In genomic region chr3R:9496748-9497147, dm6 we compare ENCODE assay signal across 1 fruit fly cellular context.
A peak's percentile ranks its signal among the peaks of the same experiment; 100 is the strongest.
TF ChIP-seq lines count a peak whose summit lies in the region.

No protein-coding gene starts in this region.

TF ChIP-seq in whole organism, embryonic, 481 proteins besides CTCF, POLR2A, EP300 and RAD21 (continued from another document and continues in another):
- peak; percentile 76 for TF ChIP-seq Ptx1 (GFP tag; IDR thresholded peaks at IDR 0.05; lab: Robert Waterston, UW)
- TF ChIP-seq trem (tag; optimal IDR thresholded peaks at IDR 0.05; lab: Kevin White, UChicago): peak; percentile 84
- TF ChIP-seq slp2 (GFP tag; optimal IDR thresholded peaks at IDR 0.05; lab: Kevin White, UChicago): peak; percentile 4
- no peak for TF ChIP-seq CG43689 (GFP tag; IDR thresholded peaks at IDR 0.05; lab: Robert Waterston, UW)
- peak; percentile 70 for TF ChIP-seq trh (GFP tag; optimal IDR thresholded peaks at IDR 0.05; lab: Kevin White, UChicago)
- no peak for TF ChIP-seq CG8478 (optimal IDR thresholded peaks at IDR 0.05; lab: Kevin White, UChicago)
- peak; percentile 80 for TF ChIP-seq CG1233 (GFP tag; optimal IDR thresholded peaks at IDR 0.05; lab: Kevin White, UChicago)
- peak; percentile 74 for TF ChIP-seq caup (GFP tag; optimal IDR thresholded peaks at IDR 0.05; lab: Kevin White, UChicago; ENCODE audit: severe bottlenecking)
- TF ChIP-seq Atf3 (GFP tag; optimal IDR thresholded peaks at IDR 0.05; lab: Kevin White, UChicago): peak; percentile 40
- peak; percentile 67; the same call in 1 of the 2 replicates for TF ChIP-seq nerfin-2 (GFP tag; IDR thresholded peaks at IDR 0.05; lab: Robert Waterston, UW; ENCODE audit: partially characterized antibody)
- TF ChIP-seq cato (GFP tag; optimal IDR thresholded peaks at IDR 0.05; lab: Kevin White, UChicago; ENCODE audit: borderline replicate concordance): no peak
- TF ChIP-seq mam (GFP tag; optimal IDR thresholded peaks at IDR 0.05; lab: Kevin White, UChicago): peak; percentile 88
- no peak for TF ChIP-seq Ravus (GFP tag; IDR thresholded peaks at IDR 0.05; lab: Robert Waterston, UW)
- no peak for TF ChIP-seq fd102C (GFP tag; optimal IDR thresholded peaks at IDR 0.05; lab: Kevin White, UChicago)
- peak; percentile 69; the same call in 1 of the 3 replicates for TF ChIP-seq knrl (GFP tag; IDR thresholded peaks at IDR 0.05; lab: Robert Waterston, UW; ENCODE audit: partially characterized antibody)
- peak; percentile 76 for TF ChIP-seq CG12744 (GFP tag; optimal IDR thresholded peaks at IDR 0.05; lab: Kevin White, UChicago)
- peak; percentile 70 for TF ChIP-seq Opbp (GFP tag; IDR thresholded peaks at IDR 0.05; lab: Robert Waterston, UW; ENCODE audit: partially characterized antibody)
- TF ChIP-seq CG7963 (GFP tag; IDR thresholded peaks at IDR 0.05; lab: Robert Waterston, UW; ENCODE audit: partially characterized antibody): peak; percentile 42; the same call in 2 of the 3 replicates
- no peak for TF ChIP-seq CG2129 (GFP tag; IDR thresholded peaks at IDR 0.05; lab: Robert Waterston, UW; ENCODE audit: partially characterized antibody)
- TF ChIP-seq CG11504 (tag; optimal IDR thresholded peaks at IDR 0.05; lab: Kevin White, UChicago): peak; percentile 62
- peak; percentile 87 for TF ChIP-seq sug (tag; optimal IDR thresholded peaks at IDR 0.05; lab: Kevin White, UChicago)
- TF ChIP-seq CG1832 (GFP tag; optimal IDR thresholded peaks at IDR 0.05; lab: Kevin White, UChicago): no peak
- TF ChIP-seq Pdp1 (GFP tag; optimal IDR thresholded peaks at IDR 0.05; lab: Kevin White, UChicago): peak; percentile 79 to 84
- TF ChIP-seq CG4707 (GFP tag; optimal IDR thresholded peaks at IDR 0.05; lab: Kevin White, UChicago): no peak
- peak; percentile 80 for TF ChIP-seq eyg (GFP tag; optimal IDR thresholded peaks at IDR 0.05; lab: Kevin White, UChicago)
- peak; percentile 75 for TF ChIP-seq NFAT (GFP tag; IDR thresholded peaks at IDR 0.05; lab: Robert Waterston, UW)
- TF ChIP-seq Usf (GFP tag; optimal IDR thresholded peaks at IDR 0.05; lab: Kevin White, UChicago): peak; percentile 46
- TF ChIP-seq CG10366 (GFP tag; IDR thresholded peaks at IDR 0.05; lab: Robert Waterston, UW): peak; percentile 44; the same call in 1 of the 2 replicates
- peak; percentile 77 for TF ChIP-seq CG9609 (GFP tag; optimal IDR thresholded peaks at IDR 0.05; lab: Kevin White, UChicago)
- no peak for TF ChIP-seq dati (GFP tag; IDR thresholded peaks at IDR 0.05; lab: Robert Waterston, UW)
- peak; percentile 29 for TF ChIP-seq bigmax (GFP tag; optimal IDR thresholded peaks at IDR 0.05; lab: Kevin White, UChicago)
- TF ChIP-seq D19A (tag; optimal IDR thresholded peaks at IDR 0.05; lab: Kevin White, UChicago): no peak
- peak; percentile 70 for TF ChIP-seq CG18619 (GFP tag; optimal IDR thresholded peaks at IDR 0.05; lab: Kevin White, UChicago)
- no peak for TF ChIP-seq fd96Cb (tag; optimal IDR thresholded peaks at IDR 0.05; lab: Kevin White, UChicago)
- no peak for TF ChIP-seq zf30C (GFP tag; optimal IDR thresholded peaks at IDR 0.05; lab: Kevin White, UChicago)
- no peak for TF ChIP-seq CG17328 (GFP tag; IDR thresholded peaks at IDR 0.05; lab: Robert Waterston, UW)
- TF ChIP-seq sc (optimal IDR thresholded peaks at IDR 0.05; lab: Kevin White, UChicago): no peak
- TF ChIP-seq sc (GFP tag; optimal IDR thresholded peaks at IDR 0.05; lab: Kevin White, UChicago): no peak
- peak; percentile 64 for TF ChIP-seq CG17359 (tag; optimal IDR thresholded peaks at IDR 0.05; lab: Kevin White, UChicago)
- TF ChIP-seq ci (GFP tag; IDR thresholded peaks at IDR 0.05; lab: Robert Waterston, UW): peak; percentile 85
- peak; percentile 94 for TF ChIP-seq Hmr (GFP tag; optimal IDR thresholded peaks at IDR 0.05; lab: Kevin White, UChicago)
- peak; percentile 54 for TF ChIP-seq Chrac-16 (GFP tag; optimal IDR thresholded peaks at IDR 0.05; lab: Kevin White, UChicago)
- TF ChIP-seq lab (GFP tag; optimal IDR thresholded peaks at IDR 0.05; lab: Kevin White, UChicago): peak; percentile 70
- no peak for TF ChIP-seq Hand (GFP tag; optimal IDR thresholded peaks at IDR 0.05; lab: Kevin White, UChicago)
- TF ChIP-seq Nf-YC (tag; optimal IDR thresholded peaks at IDR 0.05; lab: Kevin White, UChicago): peak; percentile 70
- TF ChIP-seq h (optimal IDR thresholded peaks at IDR 0.05; lab: Kevin White, UChicago): no peak
- peak; percentile 83 for TF ChIP-seq her (GFP tag; optimal IDR thresholded peaks at IDR 0.05; lab: Kevin White, UChicago)
- TF ChIP-seq CG10274 (GFP tag; optimal IDR thresholded peaks at IDR 0.05; lab: Kevin White, UChicago): no peak
- peak; percentile 54 for TF ChIP-seq gfzf (GFP tag; optimal IDR thresholded peaks at IDR 0.05; lab: Kevin White, UChicago)
- TF ChIP-seq CG12942 (GFP tag; optimal IDR thresholded peaks at IDR 0.05; lab: Kevin White, UChicago): peak; percentile 74
- peak; percentile 61; the same call in 1 of the 2 replicates for TF ChIP-seq lmd (GFP tag; IDR thresholded peaks at IDR 0.05; lab: Robert Waterston, UW)
- TF ChIP-seq CG33557 (GFP tag; optimal IDR thresholded peaks at IDR 0.05; lab: Kevin White, UChicago): no peak
- no peak for TF ChIP-seq hkb (optimal IDR thresholded peaks at IDR 0.05; lab: Kevin White, UChicago)
- no peak for TF ChIP-seq hkb (GFP tag; IDR thresholded peaks at IDR 0.05; lab: Robert Waterston, UW)
- peak; percentile 76 for TF ChIP-seq slou (GFP tag; optimal IDR thresholded peaks at IDR 0.05; lab: Kevin White, UChicago)
- TF ChIP-seq pros (GFP tag; optimal IDR thresholded peaks at IDR 0.05; lab: Kevin White, UChicago): no peak
- peak; percentile 44 for TF ChIP-seq CrebB (tag; optimal IDR thresholded peaks at IDR 0.05; lab: Kevin White, UChicago)
- TF ChIP-seq CG14667 (GFP tag; IDR thresholded peaks at IDR 0.05; lab: Robert Waterston, UW): no peak
- peak; percentile 39; the same call in 1 of the 2 replicates for TF ChIP-seq hbn (GFP tag; IDR thresholded peaks at IDR 0.05; lab: Robert Waterston, UW; ENCODE audit: partially characterized antibody)
- TF ChIP-seq Stat92E (GFP tag; optimal IDR thresholded peaks at IDR 0.05; lab: Kevin White, UChicago): peak in 1 of 3 experiments; percentile 92
- TF ChIP-seq HLHmδ (GFP tag; optimal IDR thresholded peaks at IDR 0.05; lab: Kevin White, UChicago): no peak
- TF ChIP-seq wor (GFP tag; IDR thresholded peaks at IDR 0.05; lab: Robert Waterston, UW): no peak
- 0 out of 2 replicates have a peak, but pooled peaks have one; percentile 23 for TF ChIP-seq Rx (GFP tag; IDR thresholded peaks at IDR 0.05; lab: Robert Waterston, UW)
- peak; percentile 75 for TF ChIP-seq CG4282 (GFP tag; optimal IDR thresholded peaks at IDR 0.05; lab: Kevin White, UChicago)
- peak; percentile 47 for TF ChIP-seq CG1792 (GFP tag; optimal IDR thresholded peaks at IDR 0.05; lab: Kevin White, UChicago)
- TF ChIP-seq tio (GFP tag; optimal IDR thresholded peaks at IDR 0.05; lab: Kevin White, UChicago): no peak
- TF ChIP-seq bsh (GFP tag; optimal IDR thresholded peaks at IDR 0.05; lab: Kevin White, UChicago): peak in 1 of 2 experiments; percentile 40
- peak; percentile 85 for TF ChIP-seq sob (GFP tag; IDR thresholded peaks at IDR 0.05; lab: Robert Waterston, UW)
- TF ChIP-seq Sin3A (optimal IDR thresholded peaks at IDR 0.05; lab: Kevin White, UChicago): no peak
- peak; percentile 54 for TF ChIP-seq tin (GFP tag; optimal IDR thresholded peaks at IDR 0.05; lab: Kevin White, UChicago)
- TF ChIP-seq shn (GFP tag; optimal IDR thresholded peaks at IDR 0.05; lab: Kevin White, UChicago): peak; percentile 68
- peak; percentile 67 for TF ChIP-seq chn (GFP tag; optimal IDR thresholded peaks at IDR 0.05; lab: Kevin White, UChicago)
- TF ChIP-seq pzg (GFP tag; optimal IDR thresholded peaks at IDR 0.05; lab: Kevin White, UChicago): peak; percentile 99
- TF ChIP-seq Ada2b (GFP tag; IDR thresholded peaks at IDR 0.05; lab: Robert Waterston, UW): no peak
- no peak for TF ChIP-seq dmrt99B (tag; optimal IDR thresholded peaks at IDR 0.05; lab: Kevin White, UChicago)
- peak; percentile 73 for TF ChIP-seq CG11247 (GFP tag; IDR thresholded peaks at IDR 0.05; lab: Robert Waterston, UW)
- TF ChIP-seq Sry-δ (GFP tag; optimal IDR thresholded peaks at IDR 0.05; lab: Kevin White, UChicago): peak; percentile 76
- TF ChIP-seq Kr (GFP tag; optimal IDR thresholded peaks at IDR 0.05; lab: Kevin White, UChicago): no peak
- peak; percentile 85 for TF ChIP-seq Hsf (GFP tag; optimal IDR thresholded peaks at IDR 0.05; lab: Kevin White, UChicago)
- TF ChIP-seq CG32772 (GFP tag; IDR thresholded peaks at IDR 0.05; lab: Robert Waterston, UW): peak; percentile 72
- no peak for TF ChIP-seq CG10565 (GFP tag; optimal IDR thresholded peaks at IDR 0.05; lab: Kevin White, UChicago)
- no peak for TF ChIP-seq CG10462 (GFP tag; optimal IDR thresholded peaks at IDR 0.05; lab: Kevin White, UChicago)
- TF ChIP-seq CHES-1-like (GFP tag; optimal IDR thresholded peaks at IDR 0.05; lab: Kevin White, UChicago): peak; percentile 82
- TF ChIP-seq B-H2 (GFP tag; optimal IDR thresholded peaks at IDR 0.05; lab: Kevin White, UChicago): peak; percentile 95
- peak; percentile 51 for TF ChIP-seq Sox102F (GFP tag; optimal IDR thresholded peaks at IDR 0.05; lab: Kevin White, UChicago)
- no peak for TF ChIP-seq ab (GFP tag; optimal IDR thresholded peaks at IDR 0.05; lab: Kevin White, UChicago)
- TF ChIP-seq sima (GFP tag; optimal IDR thresholded peaks at IDR 0.05; lab: Kevin White, UChicago): peak; percentile 64
- peak; percentile 58 for TF ChIP-seq gem (tag; optimal IDR thresholded peaks at IDR 0.05; lab: Kevin White, UChicago)
- TF ChIP-seq CG18599 (GFP tag; optimal IDR thresholded peaks at IDR 0.05; lab: Kevin White, UChicago): peak; percentile 75
- TF ChIP-seq Xrp1 (GFP tag; IDR thresholded peaks at IDR 0.05; lab: Robert Waterston, UW): peak; percentile 57
- TF ChIP-seq CG2889 (GFP tag; IDR thresholded peaks at IDR 0.05; lab: Robert Waterston, UW): no peak
- TF ChIP-seq CG12299 (tag; optimal IDR thresholded peaks at IDR 0.05; lab: Kevin White, UChicago): peak; percentile 17
- TF ChIP-seq unpg (GFP tag; optimal IDR thresholded peaks at IDR 0.05; lab: Kevin White, UChicago): peak; percentile 62
- TF ChIP-seq CG2678 (tag; optimal IDR thresholded peaks at IDR 0.05; lab: Kevin White, UChicago): peak; percentile 70
- TF ChIP-seq CG3995 (GFP tag; optimal IDR thresholded peaks at IDR 0.05; lab: Kevin White, UChicago): peak; percentile 59
- TF ChIP-seq Oaz (GFP tag; IDR thresholded peaks at IDR 0.05; lab: Robert Waterston, UW): no peak
- peak in 1 of 2 experiments; percentile 2 for TF ChIP-seq Hr78 (GFP tag; optimal IDR thresholded peaks at IDR 0.05; lab: Kevin White, UChicago)
- TF ChIP-seq CG2875 (GFP tag; optimal IDR thresholded peaks at IDR 0.05; lab: Kevin White, UChicago): peak; percentile 29
- TF ChIP-seq CG1603 (tag; optimal IDR thresholded peaks at IDR 0.05; lab: Kevin White, UChicago): peak; percentile 90
- TF ChIP-seq Gsc (GFP tag; IDR thresholded peaks at IDR 0.05; lab: Robert Waterston, UW): no peak
- no peak for TF ChIP-seq D (optimal IDR thresholded peaks at IDR 0.05; lab: Kevin White, UChicago)
- no peak for TF ChIP-seq D (GFP tag; optimal IDR thresholded peaks at IDR 0.05; lab: Kevin White, UChicago)
- 0 out of 2 replicates have a peak, but pooled peaks have one; percentile 30 for TF ChIP-seq Atf6 (GFP tag; IDR thresholded peaks at IDR 0.05; lab: Robert Waterston, UW)
- TF ChIP-seq Ets97D (GFP tag; optimal IDR thresholded peaks at IDR 0.05; lab: Kevin White, UChicago): peak; percentile 99
- TF ChIP-seq Oli (tag; optimal IDR thresholded peaks at IDR 0.05; lab: Kevin White, UChicago): peak; percentile 15
- TF ChIP-seq CG4328 (GFP tag; optimal IDR thresholded peaks at IDR 0.05; lab: Kevin White, UChicago): peak; percentile 36
- TF ChIP-seq schlank (tag; optimal IDR thresholded peaks at IDR 0.05; lab: Kevin White, UChicago): peak; percentile 58
- peak; percentile 100 for TF ChIP-seq Ets65A (GFP tag; lab: Kevin White, UChicago)
- TF ChIP-seq TFAM (GFP tag; optimal IDR thresholded peaks at IDR 0.05; lab: Kevin White, UChicago): no peak
- peak; percentile 51 for TF ChIP-seq emc (GFP tag; optimal IDR thresholded peaks at IDR 0.05; lab: Kevin White, UChicago)
- TF ChIP-seq usp (GFP tag; optimal IDR thresholded peaks at IDR 0.05; lab: Kevin White, UChicago): no peak
- TF ChIP-seq CG10209 (GFP tag; optimal IDR thresholded peaks at IDR 0.05; lab: Kevin White, UChicago): peak; percentile 61
- peak; percentile 46; the same call in 1 of the 2 replicates for TF ChIP-seq wdn (GFP tag; IDR thresholded peaks at IDR 0.05; lab: Robert Waterston, UW)
- TF ChIP-seq da (GFP tag; optimal IDR thresholded peaks at IDR 0.05; lab: Kevin White, UChicago): peak; percentile 13
- no peak for TF ChIP-seq jigr1 (GFP tag; IDR thresholded peaks at IDR 0.05; lab: Robert Waterston, UW)
- peak; percentile 78 for TF ChIP-seq CG11085 (GFP tag; IDR thresholded peaks at IDR 0.05; lab: Robert Waterston, UW)
- no peak for TF ChIP-seq C15 (GFP tag; IDR thresholded peaks at IDR 0.05; lab: Robert Waterston, UW)
- peak; percentile 71 for TF ChIP-seq CG42726 (GFP tag; IDR thresholded peaks at IDR 0.05; lab: Robert Waterston, UW; ENCODE audit: partially characterized antibody)
- peak; percentile 23; the same call in 1 of the 2 replicates for TF ChIP-seq CG8765 (GFP tag; IDR thresholded peaks at IDR 0.05; lab: Robert Waterston, UW)
- TF ChIP-seq Sry-β (GFP tag; optimal IDR thresholded peaks at IDR 0.05; lab: Kevin White, UChicago): no peak
- TF ChIP-seq prd (optimal IDR thresholded peaks at IDR 0.05; lab: Kevin White, UChicago): no peak
- TF ChIP-seq prd (GFP tag; IDR thresholded peaks at IDR 0.05; lab: Robert Waterston, UW): peak; percentile 49; the same call in 1 of the 3 replicates
- peak; percentile 73 for TF ChIP-seq CG9876 (GFP tag; optimal IDR thresholded peaks at IDR 0.05; lab: Kevin White, UChicago)
- peak; percentile 42 for TF ChIP-seq CG16863 (GFP tag; optimal IDR thresholded peaks at IDR 0.05; lab: Kevin White, UChicago)
- TF ChIP-seq CG7556 (GFP tag; optimal IDR thresholded peaks at IDR 0.05; lab: Kevin White, UChicago): peak; percentile 67
- peak; percentile 2 for TF ChIP-seq CG30020 (tag; optimal IDR thresholded peaks at IDR 0.05; lab: Kevin White, UChicago)
- peak; percentile 50 for TF ChIP-seq nerfin-1 (tag; optimal IDR thresholded peaks at IDR 0.05; lab: Kevin White, UChicago)
- peak; percentile 18 for TF ChIP-seq CG3065 (GFP tag; optimal IDR thresholded peaks at IDR 0.05; lab: Kevin White, UChicago)
- TF ChIP-seq dpn (GFP tag; optimal IDR thresholded peaks at IDR 0.05; lab: Kevin White, UChicago): peak; percentile 81 to 89
- TF ChIP-seq CG5180 (GFP tag; optimal IDR thresholded peaks at IDR 0.05; lab: Kevin White, UChicago): no peak
- TF ChIP-seq Dref (GFP tag; IDR thresholded peaks at IDR 0.05; lab: Robert Waterston, UW): peak; percentile 98
- no peak for TF ChIP-seq seq (GFP tag; IDR thresholded peaks at IDR 0.05; lab: Robert Waterston, UW)
